Fruit fly (Drosophila melanogaster): ENCODE data around the gene CG6749.

The CG6749 gene

DNA sequence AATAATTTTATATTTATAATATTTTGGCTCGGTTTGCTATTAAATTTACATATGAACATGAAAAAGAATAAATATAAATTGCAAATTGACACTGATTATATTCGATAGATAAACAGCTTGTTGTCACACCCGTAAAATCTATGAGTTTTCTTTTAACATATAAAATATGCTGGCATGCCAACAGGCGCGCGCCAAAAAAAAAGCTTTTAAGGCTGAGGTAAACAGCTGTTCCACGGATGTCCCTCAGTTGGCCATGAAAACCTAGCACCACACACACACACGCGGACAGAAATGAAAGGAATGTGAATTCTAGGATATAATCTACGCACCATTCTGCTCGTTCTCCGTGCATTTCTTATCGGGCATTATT, 38.8 kb downstream of the CG6749 start:
- TF ChIP-seq CG7101 (tag; optimal IDR thresholded peaks at IDR 0.05) (no peak), CG12768 (GFP tag; optimal IDR thresholded peaks at IDR 0.05) (no peak), ovo (GFP tag; optimal IDR thresholded peaks at IDR 0.05) (no peak), CG11617 (GFP tag; optimal IDR thresholded peaks at IDR 0.05) (no peak), cic (GFP tag; optimal IDR thresholded peaks at IDR 0.05) (no peak), CG33017 (tag; optimal IDR thresholded peaks at IDR 0.05) (no peak)

DNA sequence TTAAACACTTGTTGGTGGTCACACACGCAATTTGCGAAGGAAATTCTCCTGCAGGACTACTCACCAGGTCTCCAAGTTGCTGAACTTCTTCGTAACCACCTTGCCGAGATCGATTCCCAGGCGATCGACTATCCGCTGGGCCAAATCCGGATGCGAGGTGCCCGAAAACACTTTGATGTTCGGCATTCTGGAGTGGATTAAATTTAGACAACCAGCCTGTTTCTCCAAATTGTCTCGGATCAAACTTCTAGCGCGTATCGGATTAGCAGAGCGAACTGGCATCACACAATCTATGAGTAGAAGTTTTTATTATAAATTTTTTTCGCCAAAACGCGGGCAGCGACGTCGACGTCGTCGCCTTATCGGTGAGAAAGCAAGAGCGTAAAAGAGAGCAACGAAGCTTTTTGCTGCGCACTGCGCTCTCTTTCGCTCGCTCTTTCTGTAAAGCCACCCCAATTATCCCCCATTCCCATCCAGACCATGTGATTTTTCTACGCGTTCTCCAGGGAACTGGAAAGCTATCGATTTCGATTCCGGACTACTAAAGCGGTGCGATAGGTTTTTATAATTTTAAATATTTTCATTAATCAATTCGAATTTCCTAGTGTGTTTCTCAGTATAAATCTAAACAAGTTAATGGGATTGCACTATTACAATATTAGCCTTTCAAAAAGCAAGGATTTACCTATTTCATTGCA, 39.3 kb downstream of the CG6749 start:
- no peak for TF ChIP-seq ovo (GFP tag; optimal IDR thresholded peaks at IDR 0.05)
- TF ChIP-seq CG12768 (GFP tag; optimal IDR thresholded peaks at IDR 0.05): no peak
- peak; percentile 19 for TF ChIP-seq CG33017 (tag; optimal IDR thresholded peaks at IDR 0.05)
- no peak for TF ChIP-seq pad (GFP tag; optimal IDR thresholded peaks at IDR 0.05)
- TF ChIP-seq Hr96 (GFP tag; optimal IDR thresholded peaks at IDR 0.05): no peak
- no peak for TF ChIP-seq CG14711 (tag; optimal IDR thresholded peaks at IDR 0.05)
- TF ChIP-seq CG7101 (tag; optimal IDR thresholded peaks at IDR 0.05): peak; percentile 17
- no peak for TF ChIP-seq tj (GFP tag; optimal IDR thresholded peaks at IDR 0.05)
- TF ChIP-seq CG5204 (GFP tag; optimal IDR thresholded peaks at IDR 0.05): no peak
- TF ChIP-seq toe (GFP tag; optimal IDR thresholded peaks at IDR 0.05): no peak
- no peak for TF ChIP-seq CG7045 (GFP tag; optimal IDR thresholded peaks at IDR 0.05)
- peak; percentile 15 for TF ChIP-seq cic (GFP tag; optimal IDR thresholded peaks at IDR 0.05)
- no peak for TF ChIP-seq Crg-1 (GFP tag; optimal IDR thresholded peaks at IDR 0.05)
- TF ChIP-seq Mnt (GFP tag; optimal IDR thresholded peaks at IDR 0.05): no peak
- TF ChIP-seq CG11617 (GFP tag; optimal IDR thresholded peaks at IDR 0.05): no peak
- no peak for TF ChIP-seq Clk (GFP tag; optimal IDR thresholded peaks at IDR 0.05)
- peak; percentile 85 for TF ChIP-seq kay (GFP tag; ENCODE audit: borderline replicate concordance)
- no peak for TF ChIP-seq cnc (optimal IDR thresholded peaks at IDR 0.05)
- no peak for TF ChIP-seq CG1620 (GFP tag; optimal IDR thresholded peaks at IDR 0.05)

DNA sequence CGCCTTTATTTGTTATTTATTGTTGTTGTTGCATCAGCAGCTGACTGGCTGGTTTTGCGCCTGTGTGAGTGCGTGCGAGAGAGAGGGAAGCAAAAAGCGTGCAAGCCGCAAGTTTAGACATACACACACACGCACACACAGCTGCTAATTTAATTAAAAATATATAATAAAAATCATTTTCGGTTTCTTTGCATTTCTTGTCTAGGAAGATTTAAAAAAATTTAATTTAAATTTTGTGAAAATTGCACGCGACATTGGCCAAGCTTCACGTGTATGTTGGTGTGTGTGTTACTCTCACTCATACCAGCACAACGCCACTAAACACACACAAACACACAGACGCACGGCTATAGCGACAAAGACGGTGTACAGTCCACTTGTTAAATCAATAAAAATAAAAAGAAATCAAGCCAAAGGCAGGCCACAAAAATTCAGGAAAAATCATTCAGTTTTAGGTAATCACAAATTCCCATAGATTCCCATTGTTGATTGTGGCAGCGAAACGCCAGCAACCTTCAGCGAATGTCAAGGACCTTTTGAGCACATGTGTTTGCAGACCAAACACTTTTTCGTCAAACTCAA, 40.0 kb downstream of the CG6749 start:
- TF ChIP-seq CG5204 (GFP tag; optimal IDR thresholded peaks at IDR 0.05): no peak
- TF ChIP-seq Crg-1 (GFP tag; optimal IDR thresholded peaks at IDR 0.05): no peak
- TF ChIP-seq Mnt (GFP tag; optimal IDR thresholded peaks at IDR 0.05): peak; percentile 32
- TF ChIP-seq CG7045 (GFP tag; optimal IDR thresholded peaks at IDR 0.05): no peak
- no peak for TF ChIP-seq CG7101 (tag; optimal IDR thresholded peaks at IDR 0.05)
- peak; percentile 94 for TF ChIP-seq kay (GFP tag; ENCODE audit: borderline replicate concordance)

DNA sequence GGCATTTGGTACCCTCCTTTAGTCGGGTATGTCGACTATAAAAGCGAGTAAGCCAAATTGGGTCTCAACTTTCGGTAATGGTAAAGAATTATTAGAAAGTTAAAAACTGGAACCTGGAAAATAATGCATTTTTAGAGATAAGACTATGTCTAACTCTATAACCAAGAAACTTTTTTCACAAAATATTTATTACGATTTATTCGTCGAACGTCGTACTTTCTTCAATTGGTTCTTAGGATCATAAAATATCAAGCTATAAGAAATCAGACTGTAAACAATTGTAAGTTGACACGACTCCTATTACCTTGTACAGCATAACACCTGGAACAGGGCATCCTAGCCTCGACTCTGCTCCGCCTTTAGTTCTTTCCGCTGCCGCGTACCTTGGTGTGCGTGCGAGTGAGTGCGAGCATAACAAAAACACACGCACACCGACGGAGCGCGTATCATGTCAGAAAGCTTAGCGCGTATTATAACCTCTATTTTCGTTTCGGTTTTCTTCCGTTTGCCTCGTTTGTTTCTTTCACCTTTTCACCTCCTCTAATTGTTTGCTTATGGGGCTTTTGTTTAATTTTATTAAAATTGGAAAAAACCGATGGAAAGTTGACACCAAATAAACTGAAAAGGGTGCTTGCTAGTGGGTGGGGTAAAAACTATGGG, 40.6 kb downstream of the CG6749 start:
- TF ChIP-seq toe (GFP tag; optimal IDR thresholded peaks at IDR 0.05) (peak; percentile 91), cnc (optimal IDR thresholded peaks at IDR 0.05) (no peak), cic (GFP tag; optimal IDR thresholded peaks at IDR 0.05) (no peak), ovo (GFP tag; optimal IDR thresholded peaks at IDR 0.05) (no peak), CG5204 (GFP tag; optimal IDR thresholded peaks at IDR 0.05) (peak; percentile 92), tj (GFP tag; optimal IDR thresholded peaks at IDR 0.05) (peak; percentile 77), Clk (GFP tag; optimal IDR thresholded peaks at IDR 0.05) (peak; percentile 85), pad (GFP tag; optimal IDR thresholded peaks at IDR 0.05) (peak; percentile 68), CG12768 (GFP tag; optimal IDR thresholded peaks at IDR 0.05) (peak; percentile 88), Mnt (GFP tag; optimal IDR thresholded peaks at IDR 0.05) (no peak), CG33017 (tag; optimal IDR thresholded peaks at IDR 0.05) (peak; percentile 76), CG7101 (tag; optimal IDR thresholded peaks at IDR 0.05) (peak; percentile 84), Hr96 (GFP tag; optimal IDR thresholded peaks at IDR 0.05) (peak; percentile 90), bab1 (GFP tag; optimal IDR thresholded peaks at IDR 0.05) (peak; percentile 75), CG11617 (GFP tag; optimal IDR thresholded peaks at IDR 0.05) (peak; percentile 93), CG7045 (GFP tag; optimal IDR thresholded peaks at IDR 0.05) (peak; percentile 90), Crg-1 (GFP tag; optimal IDR thresholded peaks at IDR 0.05) (peak; percentile 80), CG14711 (tag; optimal IDR thresholded peaks at IDR 0.05) (peak; percentile 68), kay (GFP tag; ENCODE audit: borderline replicate concordance) (no peak), CG1620 (GFP tag; optimal IDR thresholded peaks at IDR 0.05) (peak; percentile 73)

DNA sequence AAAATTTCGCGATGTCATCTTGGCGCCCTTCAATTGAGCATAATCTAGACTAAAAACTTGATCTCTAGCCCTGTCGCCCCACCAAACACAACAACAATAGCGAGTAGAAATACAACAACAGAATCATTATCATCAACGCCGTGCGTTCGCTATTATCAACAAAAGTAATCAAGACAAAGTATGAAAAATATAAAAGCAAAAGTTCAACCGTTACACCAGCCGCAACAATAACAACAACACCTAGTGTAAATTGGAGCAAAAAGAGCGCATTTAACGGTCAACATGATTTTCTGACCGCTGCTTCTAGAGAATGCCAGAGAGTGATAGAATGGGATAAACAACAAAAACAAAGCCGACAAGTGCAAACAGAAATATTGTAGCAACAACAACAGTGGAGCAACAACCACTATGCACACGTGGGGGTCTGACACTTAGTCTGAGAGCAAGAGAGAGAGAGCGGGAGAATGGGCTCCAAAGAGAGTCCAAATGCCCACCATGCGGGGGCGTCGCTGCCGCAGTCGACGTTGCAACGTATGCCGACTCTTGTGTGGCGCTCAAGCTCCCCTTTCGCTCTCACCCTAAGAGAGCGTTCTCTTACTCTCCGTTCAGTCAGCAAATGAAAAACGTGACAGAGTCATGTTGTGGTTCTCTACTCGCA, 41.2 kb downstream of the CG6749 start:
- peak; percentile 98 for TF ChIP-seq ovo (GFP tag; optimal IDR thresholded peaks at IDR 0.05)
- TF ChIP-seq Mnt (GFP tag; optimal IDR thresholded peaks at IDR 0.05): peak; percentile 90
- no peak for TF ChIP-seq Crg-1 (GFP tag; optimal IDR thresholded peaks at IDR 0.05)
- no peak for TF ChIP-seq bab1 (GFP tag; optimal IDR thresholded peaks at IDR 0.05)
- peak; percentile 50 for TF ChIP-seq pad (GFP tag; optimal IDR thresholded peaks at IDR 0.05)
- TF ChIP-seq CG1620 (GFP tag; optimal IDR thresholded peaks at IDR 0.05): no peak
- peak in 1 of 2 experiments; percentile 54 for TF ChIP-seq cnc (optimal IDR thresholded peaks at IDR 0.05)
- peak; percentile 88 for TF ChIP-seq cic (GFP tag; optimal IDR thresholded peaks at IDR 0.05)
- TF ChIP-seq toe (GFP tag; optimal IDR thresholded peaks at IDR 0.05): no peak

DNA sequence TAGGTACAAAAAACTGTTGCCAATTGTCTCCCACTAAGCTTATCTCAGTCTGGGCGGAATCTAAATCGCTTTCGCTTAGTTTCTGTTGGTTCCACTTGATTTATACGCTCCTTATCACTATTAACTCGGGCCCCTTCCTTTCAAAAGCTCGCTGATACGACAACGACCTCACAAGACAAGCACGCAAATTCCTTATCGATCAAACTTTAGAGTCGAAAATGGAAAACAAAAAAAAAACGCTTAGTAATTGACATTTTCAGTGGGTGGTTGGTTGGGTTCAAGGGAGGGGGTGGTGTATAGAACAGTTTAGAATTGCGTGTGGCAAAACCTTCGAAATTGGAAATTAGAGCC, 42.2 kb downstream of the CG6749 start:
- TF ChIP-seq cnc (optimal IDR thresholded peaks at IDR 0.05): no peak
- no peak for TF ChIP-seq CG5204 (GFP tag; optimal IDR thresholded peaks at IDR 0.05)
- no peak for TF ChIP-seq CG11617 (GFP tag; optimal IDR thresholded peaks at IDR 0.05)
- peak; percentile 8 for TF ChIP-seq Mnt (GFP tag; optimal IDR thresholded peaks at IDR 0.05)
- no peak for TF ChIP-seq pad (GFP tag; optimal IDR thresholded peaks at IDR 0.05)
- TF ChIP-seq cic (GFP tag; optimal IDR thresholded peaks at IDR 0.05): peak; percentile 73
- no peak for TF ChIP-seq tj (GFP tag; optimal IDR thresholded peaks at IDR 0.05)
- no peak for TF ChIP-seq Clk (GFP tag; optimal IDR thresholded peaks at IDR 0.05)
- no peak for TF ChIP-seq CG33017 (tag; optimal IDR thresholded peaks at IDR 0.05)
- peak; percentile 8 for TF ChIP-seq Hr96 (GFP tag; optimal IDR thresholded peaks at IDR 0.05)
- TF ChIP-seq CG1620 (GFP tag; optimal IDR thresholded peaks at IDR 0.05): no peak
- TF ChIP-seq ovo (GFP tag; optimal IDR thresholded peaks at IDR 0.05): no peak
- TF ChIP-seq CG12768 (GFP tag; optimal IDR thresholded peaks at IDR 0.05): peak; percentile 57
- TF ChIP-seq kay (GFP tag; ENCODE audit: borderline replicate concordance): no peak
- no peak for TF ChIP-seq Crg-1 (GFP tag; optimal IDR thresholded peaks at IDR 0.05)
- TF ChIP-seq CG7045 (GFP tag; optimal IDR thresholded peaks at IDR 0.05): no peak
- TF ChIP-seq CG14711 (tag; optimal IDR thresholded peaks at IDR 0.05): no peak
- no peak for TF ChIP-seq CG7101 (tag; optimal IDR thresholded peaks at IDR 0.05)
- TF ChIP-seq bab1 (GFP tag; optimal IDR thresholded peaks at IDR 0.05): no peak
- TF ChIP-seq toe (GFP tag; optimal IDR thresholded peaks at IDR 0.05): no peak

All from whole organism, adult.